Worm (Caenorhabditis elegans): ENCODE results near the gene sym-1.

Gene sym-1

ce11 chrX:14560297-14560680 lies 21.1 kb upstream of the sym-1 start (continued):
- peak; percentile 9 to 37 for TF ChIP-seq let-607 (tag; optimal IDR thresholded peaks at IDR 0.05)
- no peak for TF ChIP-seq hmg-20 (GFP tag; IDR thresholded peaks at IDR 0.05)
- TF ChIP-seq dpff-1 (tag; optimal IDR thresholded peaks at IDR 0.05): no peak
- TF ChIP-seq dox-1 (GFP tag; IDR thresholded peaks at IDR 0.05): peak; percentile 58
- no peak for TF ChIP-seq F37B4.10 (GFP tag; IDR thresholded peaks at IDR 0.05)
- peak; percentile 10 for TF ChIP-seq ztf-3 (GFP tag; optimal IDR thresholded peaks at IDR 0.05)
- peak; percentile 70 for TF ChIP-seq unc-62 (GFP tag; optimal IDR thresholded peaks at IDR 0.05)
- peak; percentile 60 for TF ChIP-seq attf-5 (GFP tag; optimal IDR thresholded peaks at IDR 0.05)
- peak; percentile 45; the same call in 1 of the 2 replicates for TF ChIP-seq Y56A3A.18 (GFP tag; IDR thresholded peaks at IDR 0.05)
- peak; percentile 68 for TF ChIP-seq die-1 (tag; optimal IDR thresholded peaks at IDR 0.05)
- peak; percentile 46; the same call in 1 of the 2 replicates for TF ChIP-seq lin-26 (GFP tag; IDR thresholded peaks at IDR 0.05)
- peak; percentile 75 for TF ChIP-seq nfyb-1 (GFP tag; IDR thresholded peaks at IDR 0.05)
- peak; percentile 69 for TF ChIP-seq ztf-26 (tag; optimal IDR thresholded peaks at IDR 0.05)
- no peak for TF ChIP-seq attf-6 (GFP tag; IDR thresholded peaks at IDR 0.05)
- TF ChIP-seq repo-1 (tag; optimal IDR thresholded peaks at IDR 0.05): peak; percentile 53
- peak; percentile 99 for TF ChIP-seq nhr-80 (tag; optimal IDR thresholded peaks at IDR 0.05)
- peak; percentile 84 for TF ChIP-seq madf-10 (tag; optimal IDR thresholded peaks at IDR 0.05)
- TF ChIP-seq ets-4 (GFP tag; optimal IDR thresholded peaks at IDR 0.05): peak; percentile 61
- TF ChIP-seq pha-4 (tag; optimal IDR thresholded peaks at IDR 0.05): peak; percentile 83
- peak; percentile 27; the same call in 1 of the 2 replicates for TF ChIP-seq let-526 (GFP tag; IDR thresholded peaks at IDR 0.05)
- TF ChIP-seq ceh-79 (tag; optimal IDR thresholded peaks at IDR 0.05): no peak
- TF ChIP-seq tbp1 (GFP tag; optimal IDR thresholded peaks at IDR 0.05): peak; percentile 55
- TF ChIP-seq hlh-12 (tag; optimal IDR thresholded peaks at IDR 0.05): no peak
- TF ChIP-seq rcor-1 (GFP tag; IDR thresholded peaks at IDR 0.05): peak; percentile 49

ce11 chrX:14561416-14561973 lies 19.9 kb upstream of the sym-1 start:
- TF ChIP-seq sea-2 (GFP tag; IDR thresholded peaks at IDR 0.05): no peak
- TF ChIP-seq fkh-3 (tag; optimal IDR thresholded peaks at IDR 0.05): no peak
- TF ChIP-seq Y56A3A.18 (GFP tag; IDR thresholded peaks at IDR 0.05): no peak
- no peak for TF ChIP-seq ccch-3 (GFP tag; optimal IDR thresholded peaks at IDR 0.05)
- TF ChIP-seq cebp-2 (GFP tag; IDR thresholded peaks at IDR 0.05): no peak
- peak; percentile 14; the same call in 1 of the 2 replicates for TF ChIP-seq lin-26 (GFP tag; IDR thresholded peaks at IDR 0.05)
- TF ChIP-seq die-1 (tag; optimal IDR thresholded peaks at IDR 0.05): no peak
- TF ChIP-seq ztf-18 (tag; optimal IDR thresholded peaks at IDR 0.05): no peak
- no peak for TF ChIP-seq F33H1.4 (GFP tag; IDR thresholded peaks at IDR 0.05)
- TF ChIP-seq chd-7 (tag; optimal IDR thresholded peaks at IDR 0.05): no peak
- TF ChIP-seq T26A5.8 (tag; optimal IDR thresholded peaks at IDR 0.05): no peak
- TF ChIP-seq nfyb-1 (GFP tag; IDR thresholded peaks at IDR 0.05): no peak
- TF ChIP-seq zim-3 (tag; optimal IDR thresholded peaks at IDR 0.05): peak; percentile 23
- no peak for TF ChIP-seq him-1 (tag; optimal IDR thresholded peaks at IDR 0.05)
- TF ChIP-seq cebp-1 (GFP tag; IDR thresholded peaks at IDR 0.05): no peak
- TF ChIP-seq cebp-1 (tag; optimal IDR thresholded peaks at IDR 0.05): peak; percentile 65
- TF ChIP-seq ets-4 (GFP tag; optimal IDR thresholded peaks at IDR 0.05): no peak
- TF ChIP-seq gei-17 (GFP tag; optimal IDR thresholded peaks at IDR 0.05): no peak
- TF ChIP-seq ztf-6 (GFP tag; IDR thresholded peaks at IDR 0.05): no peak
- TF ChIP-seq hlh-12 (tag; optimal IDR thresholded peaks at IDR 0.05): no peak
- peak; percentile 43; the same call in 1 of the 2 replicates for TF ChIP-seq C06A6.2 (GFP tag; conservative IDR thresholded peaks at IDR 0.05)
- no peak for TF ChIP-seq F10E7.11 (tag; optimal IDR thresholded peaks at IDR 0.05)
- TF ChIP-seq unc-62 (GFP tag; optimal IDR thresholded peaks at IDR 0.05): no peak
- TF ChIP-seq let-607 (tag; optimal IDR thresholded peaks at IDR 0.05): no peak
- TF ChIP-seq xnd-1 (tag; optimal IDR thresholded peaks at IDR 0.05): no peak
- no peak for TF ChIP-seq F52B5.7 (tag; optimal IDR thresholded peaks at IDR 0.05)
- TF ChIP-seq F57A8.1 (GFP tag; optimal IDR thresholded peaks at IDR 0.05): no peak
- TF ChIP-seq repo-1 (tag; optimal IDR thresholded peaks at IDR 0.05): no peak
- TF ChIP-seq K11D2.4 (GFP tag; IDR thresholded peaks at IDR 0.05): 0 out of 2 replicates have a peak, but pooled peaks have one; percentile 61
- no peak for TF ChIP-seq lin-35 (GFP tag; optimal IDR thresholded peaks at IDR 0.05)
- TF ChIP-seq nhr-120 (GFP tag; IDR thresholded peaks at IDR 0.05): no peak
- TF ChIP-seq ceh-27 (GFP tag; optimal IDR thresholded peaks at IDR 0.05): no peak
- no peak for TF ChIP-seq Y95B8A.8 (GFP tag; IDR thresholded peaks at IDR 0.05)

Measured in whole organism, young adult.